Fruit fly (Drosophila melanogaster) whole organism, embryonic: ENCODE results near the gene IFT54.
A peak's percentile ranks its signal among the peaks of the same experiment; 100 is the strongest.

Source experiments
- Antp ChIP-seq: fragments of 200-800 bp; sonication (Bioruptor generic); optimal IDR thresholded peaks from 3 replicates; lab custom pipeline; 2016; ENCODE audit warnings: missing biosample characterization, missing genetic modification characterization
- Bdp1 ChIP-seq: fragments of 200-800 bp; sonication (Bioruptor generic); optimal IDR thresholded peaks from 3 replicates; lab custom pipeline; 2016; ENCODE audit warnings: missing biosample characterization, missing genetic modification characterization
- CG12155 ChIP-seq: fragments of 200-800 bp; sonication (Bioruptor generic); optimal IDR thresholded peaks from 3 replicates; lab custom pipeline; 2016; ENCODE audit warnings: missing biosample characterization, missing genetic modification characterization
- CG1233 ChIP-seq: fragments of 200-800 bp; sonication (Bioruptor generic); optimal IDR thresholded peaks from 4 replicates; lab custom pipeline; 2018; ENCODE audit warnings: missing biosample characterization, mild to moderate bottlenecking, missing genetic modification characterization
- CG13624 ChIP-seq: fragments of 200-800 bp; sonication (Bioruptor generic); optimal IDR thresholded peaks from 2 replicates; lab custom pipeline; 2016; ENCODE audit warnings: missing biosample characterization, missing genetic modification characterization
- CG13894 ChIP-seq: fragments of 200-800 bp; sonication (Bioruptor generic); optimal IDR thresholded peaks from 3 replicates; lab custom pipeline; 2018; ENCODE audit warnings: missing biosample characterization, mild to moderate bottlenecking, missing genetic modification characterization, moderate library complexity
- CG17361 ChIP-seq: fragments of 200-800 bp; sonication (Bioruptor generic); IDR thresholded peaks from 3 replicates; pipeline ENCODE4 v1.3.6; 2022; ENCODE audit warnings: missing biosample characterization, missing genetic modification characterization
- CG1792 ChIP-seq: fragments of 200-800 bp; sonication (Bioruptor generic); optimal IDR thresholded peaks from 2 replicates; lab custom pipeline; 2016; ENCODE audit warnings: missing biosample characterization, missing genetic modification characterization
- CG30020 ChIP-seq: fragments of 200-800 bp; optimal IDR thresholded peaks from 2 replicates; lab custom pipeline; 2019; ENCODE audit warnings: missing biosample characterization, mild to moderate bottlenecking, missing genetic modification characterization, moderate library complexity
- CG32767 ChIP-seq: fragments of 200-800 bp; sonication (Bioruptor generic); IDR thresholded peaks from 2 replicates; pipeline ENCODE4 v1.3.6; 2022; ENCODE audit warnings: missing biosample characterization, missing genetic modification characterization
- CG32772 ChIP-seq: fragments of 200-800 bp; sonication (Bioruptor generic); IDR thresholded peaks from 2 replicates; pipeline ENCODE4 v1.3.6; 2022; ENCODE audit warnings: missing biosample characterization, missing genetic modification characterization
- CG3838 ChIP-seq: fragments of 200-800 bp; sonication (Bioruptor generic); optimal IDR thresholded peaks from 3 replicates; lab custom pipeline; 2016; ENCODE audit warnings: missing biosample characterization, missing genetic modification characterization
- CG3847 ChIP-seq: fragments of 200-800 bp; sonication (Bioruptor generic); IDR thresholded peaks from 2 replicates; pipeline ENCODE4 v1.3.6; 2022; ENCODE audit warnings: missing biosample characterization, missing genetic modification characterization
- CG4707 ChIP-seq: fragments of 200-800 bp; sonication (Bioruptor generic); optimal IDR thresholded peaks from 2 replicates; lab custom pipeline; 2018; ENCODE audit warnings: missing biosample characterization, mild to moderate bottlenecking, missing genetic modification characterization, moderate library complexity
- CG6254 ChIP-seq: fragments of 200-800 bp; sonication (Bioruptor generic); optimal IDR thresholded peaks from 3 replicates; lab custom pipeline; 2017; ENCODE audit warnings: mild to moderate bottlenecking, missing biosample characterization, missing genetic modification reagents, missing genetic modification characterization
- CG6654 ChIP-seq: fragments of 200-800 bp; sonication (Bioruptor generic); optimal IDR thresholded peaks from 2 replicates; lab custom pipeline; 2017; ENCODE audit warnings: missing biosample characterization, mild to moderate bottlenecking, missing genetic modification characterization
- CG7556 ChIP-seq: fragments of 200-800 bp; sonication (Bioruptor generic); optimal IDR thresholded peaks from 2 replicates; lab custom pipeline; 2017; ENCODE audit warnings: missing biosample characterization, mild to moderate bottlenecking, missing genetic modification characterization
- CG8281 ChIP-seq: fragments of 200-800 bp; sonication (Bioruptor generic); optimal IDR thresholded peaks from 2 replicates; lab custom pipeline; 2018; ENCODE audit warnings: missing biosample characterization, mild to moderate bottlenecking, missing genetic modification characterization, moderate library complexity
- CG8359 ChIP-seq: fragments of 200-800 bp; sonication (Bioruptor generic); optimal IDR thresholded peaks from 2 replicates; lab custom pipeline; 2017; ENCODE audit warnings: missing biosample characterization, mild to moderate bottlenecking, missing genetic modification characterization, borderline replicate concordance
- CG9609 ChIP-seq: fragments of 200-800 bp; sonication (Bioruptor generic); optimal IDR thresholded peaks from 3 replicates; lab custom pipeline; 2016; ENCODE audit warnings: missing biosample characterization, missing genetic modification characterization
- Chrac-16 ChIP-seq: fragments of 200-800 bp; sonication (Bioruptor generic); optimal IDR thresholded peaks from 3 replicates; lab custom pipeline; 2016; ENCODE audit warnings: missing biosample characterization, missing genetic modification characterization
- CkIIα-i1 ChIP-seq: fragments of 200-800 bp; sonication (Bioruptor generic); IDR thresholded peaks from 2 replicates; pipeline ENCODE4 v1.3.6; 2022; ENCODE audit warnings: missing biosample characterization, missing genetic modification characterization
- D19A ChIP-seq: fragments of 200-800 bp; optimal IDR thresholded peaks from 3 replicates; lab custom pipeline; 2019; ENCODE audit warnings: missing biosample characterization, mild to moderate bottlenecking, missing genetic modification characterization, moderate library complexity
- HHEX ChIP-seq: fragments of 200-800 bp; sonication (Bioruptor generic); optimal IDR thresholded peaks from 3 replicates; lab custom pipeline; 2017; ENCODE audit warnings: missing biosample characterization, mild to moderate bottlenecking, missing genetic modification characterization, missing genetic modification reagents
- Hmx ChIP-seq: fragments of 200-800 bp; sonication (Bioruptor generic); optimal IDR thresholded peaks from 2 replicates; lab custom pipeline; 2016; ENCODE audit warnings: missing biosample characterization, missing genetic modification characterization
- Hr3 ChIP-seq: fragments of 200-800 bp; sonication (Bioruptor generic); optimal IDR thresholded peaks from 3 replicates; lab custom pipeline; 2016; ENCODE audit warnings: missing biosample characterization, missing genetic modification characterization
- MESR4 ChIP-seq: fragments of 200-800 bp; sonication (Bioruptor generic); optimal IDR thresholded peaks from 2 replicates; lab custom pipeline; 2018; ENCODE audit warnings: missing biosample characterization, mild to moderate bottlenecking, missing genetic modification characterization, moderate library complexity
- Max ChIP-seq: fragments of 200-800 bp; sonication (Bioruptor generic); optimal IDR thresholded peaks from 2 replicates; lab custom pipeline; 2016; ENCODE audit warnings: missing biosample characterization, mild to moderate bottlenecking, missing genetic modification characterization
- Poxn ChIP-seq: fragments of 200-800 bp; sonication (Bioruptor generic); IDR thresholded peaks from 2 replicates; pipeline ENCODE4 v1.3.6; 2022; ENCODE audit warnings: missing biosample characterization, missing genetic modification characterization
- Six4 ChIP-seq: fragments of 200-800 bp; sonication (Bioruptor generic); optimal IDR thresholded peaks from 2 replicates; lab custom pipeline; 2016; ENCODE audit warnings: missing biosample characterization, missing genetic modification characterization
- ap ChIP-seq: fragments of 200-800 bp; sonication (Bioruptor generic); IDR thresholded peaks from 2 replicates; pipeline ENCODE4 v1.3.6; 2022; ENCODE audit warnings: missing biosample characterization, missing genetic modification characterization
- caup ChIP-seq: fragments of 200-800 bp; sonication (Bioruptor generic); optimal IDR thresholded peaks from 3 replicates; lab custom pipeline; 2017; ENCODE audit warnings: missing biosample characterization, mild to moderate bottlenecking, missing genetic modification characterization, moderate library complexity; ENCODE audit not compliant: severe bottlenecking
- cg ChIP-seq: fragments of 200-800 bp; sonication (Bioruptor generic); optimal IDR thresholded peaks from 3 replicates; lab custom pipeline; 2019; ENCODE audit warnings: missing biosample characterization, mild to moderate bottlenecking, missing genetic modification characterization, moderate library complexity
- chif ChIP-seq, 2 experiments: fragments of 200-800 bp; sonication (Bioruptor generic); optimal IDR thresholded peaks; 3 replicates each; lab custom pipeline; 2016; ENCODE audit warnings: missing biosample characterization in 2 of 2, missing genetic modification characterization in 2 of 2
- chinmo ChIP-seq: fragments of 200-800 bp; sonication (Bioruptor generic); IDR thresholded peaks from 4 replicates; pipeline ENCODE4 v1.3.6; 2022; ENCODE audit warnings: missing biosample characterization, missing genetic modification characterization; ENCODE audit not compliant: partially characterized antibody
- cwo ChIP-seq: fragments of 200-800 bp; sonication (Bioruptor generic); optimal IDR thresholded peaks from 3 replicates; lab custom pipeline; 2017; ENCODE audit warnings: missing biosample characterization, missing genetic modification characterization, mild to moderate bottlenecking, moderate library complexity, missing genetic modification reagents
- dm ChIP-seq: fragments of 200-800 bp; sonication (Bioruptor generic); optimal IDR thresholded peaks from 3 replicates; lab custom pipeline; 2016; ENCODE audit warnings: missing biosample characterization, missing genetic modification characterization
- fd96Cb ChIP-seq: fragments of 200-800 bp; sonication (Bioruptor generic); optimal IDR thresholded peaks from 2 replicates; lab custom pipeline; 2018; ENCODE audit warnings: missing biosample characterization, mild to moderate bottlenecking, missing genetic modification characterization, moderate library complexity
- jing ChIP-seq: fragments of 200-800 bp; sonication (Bioruptor generic); optimal IDR thresholded peaks from 2 replicates; lab custom pipeline; 2018; ENCODE audit warnings: missing biosample characterization, mild to moderate bottlenecking, missing genetic modification characterization
- kay ChIP-seq: fragments of 200-800 bp; sonication (Bioruptor generic); optimal IDR thresholded peaks from 2 replicates; lab custom pipeline; 2016; ENCODE audit warnings: missing biosample characterization, missing genetic modification characterization
- lov ChIP-seq, 2 experiments: fragments of 200-800 bp in 1 of 2; fragments of >200 bp in 1 of 2; sonication (Bioruptor generic) in 1 of 2; IDR thresholded peaks in 1 of 2; optimal IDR thresholded peaks in 1 of 2; 2 replicates in 1 of 2; 3 replicates in 1 of 2; pipeline versions ENCODE4 v1.3.6 to Lab custom; 2017 to 2022; ENCODE audit warnings: missing biosample characterization in 1 of 2, missing genetic modification characterization in 1 of 2
- nerfin-1 ChIP-seq: fragments of 200-800 bp; sonication (Bioruptor generic); optimal IDR thresholded peaks from 3 replicates; lab custom pipeline; 2019; ENCODE audit warnings: missing biosample characterization, mild to moderate bottlenecking, missing genetic modification characterization, moderate library complexity
- onecut ChIP-seq: fragments of 200-800 bp; sonication (Bioruptor generic); IDR thresholded peaks from 2 replicates; pipeline ENCODE4 v1.3.6; 2022; ENCODE audit warnings: missing biosample characterization, missing genetic modification characterization
- slp2 ChIP-seq: fragments of 200-800 bp; sonication (Bioruptor generic); optimal IDR thresholded peaks from 2 replicates; lab custom pipeline; 2016; ENCODE audit warnings: missing biosample characterization, missing genetic modification characterization
- stc ChIP-seq: fragments of 200-800 bp; sonication (Bioruptor generic); IDR thresholded peaks from 2 replicates; pipeline ENCODE4 v1.3.6; 2022; ENCODE audit warnings: missing biosample characterization, missing genetic modification characterization
- tap ChIP-seq: fragments of 200-800 bp; optimal IDR thresholded peaks from 3 replicates; lab custom pipeline; 2019; ENCODE audit warnings: missing biosample characterization, mild to moderate bottlenecking, missing genetic modification characterization, moderate library complexity
- twi ChIP-seq: fragments of 200-800 bp; optimal IDR thresholded peaks from 2 replicates; lab custom pipeline; 2019; ENCODE audit warnings: missing biosample characterization, mild to moderate bottlenecking, missing genetic modification characterization, moderate library complexity
- yki ChIP-seq: fragments of >200 bp; optimal IDR thresholded peaks from 3 replicates; lab custom pipeline; 2018

The IFT54 gene

DNA sequence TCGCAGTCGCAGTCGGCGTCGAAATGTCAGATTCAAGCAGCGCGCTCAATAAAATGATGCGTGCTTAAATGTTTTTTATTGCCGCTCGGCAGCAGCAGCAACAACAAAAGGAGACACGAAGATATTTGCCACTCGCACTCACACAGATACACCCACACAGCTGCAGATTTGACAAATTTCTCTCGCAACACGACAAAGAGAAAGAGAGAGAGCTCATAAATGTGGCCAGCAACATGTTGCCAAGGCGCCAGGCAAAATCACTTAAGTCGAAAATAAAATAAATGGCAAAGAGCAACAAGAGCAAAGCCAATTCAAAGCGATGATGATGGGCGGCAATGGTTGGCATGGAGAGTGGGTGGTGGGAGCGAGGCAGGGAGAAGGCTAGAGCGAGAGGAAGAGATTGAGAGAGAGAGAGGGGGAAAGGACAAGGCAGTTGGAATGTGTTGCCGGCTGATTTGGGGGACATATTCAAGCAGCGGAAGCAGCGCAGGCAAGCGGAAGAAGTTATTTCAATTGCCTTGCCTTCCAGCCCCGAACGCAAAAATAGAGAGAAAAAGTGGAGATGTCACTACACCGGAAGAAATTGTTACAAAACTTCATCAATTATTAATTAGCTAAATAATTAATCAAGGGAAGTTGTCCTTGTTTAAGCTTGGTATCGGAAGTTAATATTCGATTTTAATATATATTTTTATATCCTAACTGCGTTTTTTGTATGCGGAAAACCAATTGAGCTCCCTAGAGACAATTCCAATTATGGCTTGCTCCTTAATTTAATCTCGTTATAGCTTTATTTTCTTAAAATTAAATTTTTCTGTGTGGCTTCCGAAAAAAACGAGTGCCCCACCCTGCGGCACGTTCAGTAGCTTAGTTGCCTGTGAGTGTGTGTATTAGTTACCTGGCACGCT is 44.9 kb downstream of the IFT54 start (continued):
- TF ChIP-seq Poxn (GFP tag; lab: Robert Waterston, UW) (no peak), CG12155 (GFP tag; lab: Kevin White, UChicago) (peak; percentile 36), Bdp1 (GFP tag; lab: Kevin White, UChicago) (no peak), CG13624 (peak; percentile 21), Antp (no peak), CG17361 (GFP tag; lab: Robert Waterston, UW) (peak; percentile 59), Hr3 (GFP tag; lab: Kevin White, UChicago) (peak; percentile 29), nerfin-1 (no peak), cg (GFP tag; lab: Kevin White, UChicago) (peak; percentile 82), fd96Cb (peak; percentile 65), lov (optimal IDR thresholded peaks at IDR 0.05; lab: Kevin White, UChicago) (no peak), lov (GFP tag; IDR thresholded peaks at IDR 0.05; lab: Robert Waterston, UW) (no peak), CG3847 (GFP tag; lab: Robert Waterston, UW) (0 out of 2 replicates have a peak, but pooled peaks have one; percentile 29), CG8281 (tag; lab: Kevin White, UChicago) (peak; percentile 8), CkIIα-i1 (GFP tag; lab: Robert Waterston, UW) (no peak), tap (tag; lab: Kevin White, UChicago) (peak; percentile 14), Chrac-16 (GFP tag; lab: Kevin White, UChicago) (no peak), Six4 (GFP tag; lab: Kevin White, UChicago) (no peak), kay (GFP tag; lab: Kevin White, UChicago) (peak; percentile 23), jing (no peak), CG1792 (GFP tag; lab: Kevin White, UChicago) (no peak), twi (tag; lab: Kevin White, UChicago) (no peak), Hmx (no peak), CG1233 (GFP tag; lab: Kevin White, UChicago) (peak; percentile 15), CG13894 (tag; lab: Kevin White, UChicago) (no peak), CG6654 (GFP tag; lab: Kevin White, UChicago) (peak; percentile 12), CG9609 (GFP tag; lab: Kevin White, UChicago) (no peak), ap (GFP tag; lab: Robert Waterston, UW) (no peak; the same call in 1 of the 2 replicates), HHEX (GFP tag; lab: Kevin White, UChicago) (peak; percentile 64), CG7556 (GFP tag; lab: Kevin White, UChicago) (peak; percentile 84), CG3838 (GFP tag; lab: Kevin White, UChicago) (no peak), chif (GFP tag; optimal IDR thresholded peaks at IDR 0.05; lab: Kevin White, UChicago) (no peak), CG6254 (peak; percentile 38), cwo (GFP tag; lab: Kevin White, UChicago) (peak; percentile 72), MESR4 (GFP tag; lab: Kevin White, UChicago) (no peak), CG32767 (no peak; the same call in 1 of the 2 replicates), chinmo (GFP tag; lab: Robert Waterston, UW) (peak; percentile 88; the same call in 1 of the 4 replicates), CG32772 (GFP tag; lab: Robert Waterston, UW) (0 out of 2 replicates have a peak, but pooled peaks have one; percentile 13), slp2 (GFP tag; lab: Kevin White, UChicago) (no peak), onecut (GFP tag; lab: Robert Waterston, UW) (0 out of 2 replicates have a peak, but pooled peaks have one; percentile 11), CG8359 (GFP tag; lab: Kevin White, UChicago) (no peak), CG4707 (GFP tag; lab: Kevin White, UChicago) (no peak), caup (GFP tag; lab: Kevin White, UChicago) (peak; percentile 72), dm (GFP tag; lab: Kevin White, UChicago) (no peak), yki (lab: Kevin White, UChicago) (no peak), D19A (tag; lab: Kevin White, UChicago) (peak; percentile 49), Max (GFP tag; lab: Kevin White, UChicago) (peak; percentile 36), stc (GFP tag; lab: Robert Waterston, UW) (0 out of 2 replicates have a peak, but pooled peaks have one; percentile 26), CG30020 (no peak)
